Fruit fly (Drosophila melanogaster): ENCODE measurements around the gene Rab11.

Gene Rab11

DNA sequence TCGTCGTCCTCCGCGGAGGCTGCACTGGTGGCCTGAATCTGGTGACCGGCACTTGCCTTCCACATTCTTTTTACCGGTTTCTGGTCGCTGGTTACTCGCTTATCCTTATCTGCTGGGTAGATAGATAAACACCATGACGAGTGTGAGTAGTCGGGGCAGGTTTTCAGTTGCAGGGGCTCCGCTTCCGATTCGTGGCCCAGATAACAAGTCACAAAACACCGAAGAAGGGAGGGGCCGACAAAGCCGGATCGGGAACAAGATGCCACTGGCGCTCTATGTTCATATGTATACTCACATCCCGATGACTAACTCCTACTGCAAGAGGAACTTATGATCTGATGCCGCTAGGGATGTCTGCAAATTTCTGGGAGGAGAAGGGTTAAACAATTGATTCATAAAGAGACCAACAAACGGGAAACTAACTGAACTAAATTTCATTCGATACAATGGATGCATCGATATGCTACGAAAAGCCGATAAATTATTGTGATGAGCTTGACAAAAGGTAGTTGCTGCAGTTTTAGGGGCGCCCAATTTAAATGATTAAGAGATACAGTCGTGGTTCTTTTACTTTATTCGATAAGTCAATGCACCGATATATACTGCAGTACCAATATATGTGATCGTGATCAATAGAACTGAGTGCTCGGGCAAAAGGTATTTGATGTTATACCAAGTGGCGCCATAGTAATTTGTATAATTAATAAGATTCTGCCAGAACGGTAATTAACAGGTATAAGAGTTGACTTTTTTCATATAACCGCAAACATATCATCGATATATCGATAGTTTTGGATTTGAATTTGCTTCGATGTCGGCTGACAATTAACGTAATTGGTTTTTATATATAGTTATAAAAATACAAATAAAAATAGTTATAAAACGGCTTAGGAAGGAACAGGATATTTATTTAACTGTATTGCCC lies 46.9 kb upstream of the Rab11 start, which contains the start of gene Cortactin (continued):
- TF ChIP-seq CG12744 (GFP tag; optimal IDR thresholded peaks at IDR 0.05) (no peak), ftz-f1 (GFP tag; optimal IDR thresholded peaks at IDR 0.05) (no peak), CG7987 (GFP tag; optimal IDR thresholded peaks at IDR 0.05) (no peak), da (GFP tag; optimal IDR thresholded peaks at IDR 0.05) (no peak), Dll (GFP tag; IDR thresholded peaks at IDR 0.05; ENCODE audit: partially characterized antibody) (peak; percentile 96), CG8290 (GFP tag; optimal IDR thresholded peaks at IDR 0.05) (no peak), CG8290 (tag; optimal IDR thresholded peaks at IDR 0.05) (peak; percentile 68 to 86), CG15601 (tag; optimal IDR thresholded peaks at IDR 0.05) (no peak), Dp (GFP tag; optimal IDR thresholded peaks at IDR 0.05) (peak; percentile 99), CG2199 (GFP tag; IDR thresholded peaks at IDR 0.05) (peak; percentile 44; the same call in 1 of the 3 replicates), crp (GFP tag; optimal IDR thresholded peaks at IDR 0.05) (no peak), CG4617 (GFP tag; optimal IDR thresholded peaks at IDR 0.05; ENCODE audit: borderline replicate concordance) (peak; percentile 61), slbo (GFP tag; IDR thresholded peaks at IDR 0.05) (0 out of 2 replicates have a peak, but pooled peaks have one; percentile 4), gfzf (GFP tag; optimal IDR thresholded peaks at IDR 0.05) (peak; percentile 63), CG17186 (GFP tag; optimal IDR thresholded peaks at IDR 0.05) (no peak), MBD-R2 (GFP tag; IDR thresholded peaks at IDR 0.05) (peak; percentile 76), CG12219 (GFP tag; optimal IDR thresholded peaks at IDR 0.05) (no peak), stwl (tag; optimal IDR thresholded peaks at IDR 0.05) (peak; percentile 88), CG8388 (GFP tag; optimal IDR thresholded peaks at IDR 0.05) (no peak), Deaf1 (tag; optimal IDR thresholded peaks at IDR 0.05) (peak; percentile 75), hb (GFP tag; IDR thresholded peaks at IDR 0.05; ENCODE audit: partially characterized antibody) (peak; percentile 89), CTCF (GFP tag; optimal IDR thresholded peaks at IDR 0.05) (no peak), CG3281 (GFP tag; optimal IDR thresholded peaks at IDR 0.05) (no peak), eyg (GFP tag; optimal IDR thresholded peaks at IDR 0.05) (no peak), so (GFP tag; IDR thresholded peaks at IDR 0.05) (no peak), CG17361 (GFP tag; IDR thresholded peaks at IDR 0.05) (no peak), Bdp1 (GFP tag; optimal IDR thresholded peaks at IDR 0.05) (no peak), HLH4C (GFP tag; IDR thresholded peaks at IDR 0.05; ENCODE audit: partially characterized antibody) (peak; percentile 92), CG7271 (tag; optimal IDR thresholded peaks at IDR 0.05) (no peak), TFAM (GFP tag; optimal IDR thresholded peaks at IDR 0.05) (no peak), BEAF-32 (GFP tag; optimal IDR thresholded peaks at IDR 0.05) (peak; percentile 90), CG11247 (GFP tag; IDR thresholded peaks at IDR 0.05) (no peak), ci (GFP tag; IDR thresholded peaks at IDR 0.05) (no peak; the same call in 2 of the 3 replicates), CG11398 (GFP tag; optimal IDR thresholded peaks at IDR 0.05) (no peak), CG10209 (GFP tag; optimal IDR thresholded peaks at IDR 0.05) (no peak), CG18764 (GFP tag; optimal IDR thresholded peaks at IDR 0.05) (no peak), HmgD (GFP tag; optimal IDR thresholded peaks at IDR 0.05) (peak; percentile 52), maf-S (GFP tag; optimal IDR thresholded peaks at IDR 0.05) (no peak), CG14965 (GFP tag; optimal IDR thresholded peaks at IDR 0.05; ENCODE audit: borderline replicate concordance) (no peak), zen2 (GFP tag; IDR thresholded peaks at IDR 0.05; ENCODE audit: partially characterized antibody) (peak; percentile 93), pum (GFP tag; optimal IDR thresholded peaks at IDR 0.05) (no peak), CG10147 (GFP tag; optimal IDR thresholded peaks at IDR 0.05) (no peak), p53 (GFP tag; optimal IDR thresholded peaks at IDR 0.05) (no peak), CG2875 (GFP tag; optimal IDR thresholded peaks at IDR 0.05) (no peak), Side (GFP tag; optimal IDR thresholded peaks at IDR 0.05) (no peak), slou (GFP tag; optimal IDR thresholded peaks at IDR 0.05) (no peak), zfh2 (GFP tag; optimal IDR thresholded peaks at IDR 0.05) (peak; percentile 11), CG30403 (GFP tag; optimal IDR thresholded peaks at IDR 0.05) (no peak), MESR4 (GFP tag; optimal IDR thresholded peaks at IDR 0.05) (peak; percentile 90)

All from whole organism, embryonic.